Worm (Caenorhabditis elegans): ENCODE data around the gene glb-28.

Gene glb-28

ce11 chrX:15276774-15277173 is 40.3 kb downstream of the glb-28 start:
- TF ChIP-seq K12H6.12 (tag; optimal IDR thresholded peaks at IDR 0.05), result peak; percentile 47
- no peak for TF ChIP-seq ztf-18 (tag; optimal IDR thresholded peaks at IDR 0.05)
- peak; percentile 27 for TF ChIP-seq somi-1 (GFP tag; optimal IDR thresholded peaks at IDR 0.05)
- peak; percentile 3 for TF ChIP-seq tbp1 (GFP tag; optimal IDR thresholded peaks at IDR 0.05)
- TF ChIP-seq ztf-26 (tag; optimal IDR thresholded peaks at IDR 0.05), result peak; percentile 46
- no peak for TF ChIP-seq attf-5 (GFP tag; optimal IDR thresholded peaks at IDR 0.05)
- no peak for TF ChIP-seq F22D6.2 (tag; optimal IDR thresholded peaks at IDR 0.05)
- no peak for TF ChIP-seq ztf-3 (GFP tag; optimal IDR thresholded peaks at IDR 0.05)
- no peak for TF ChIP-seq lsl-1 (GFP tag; optimal IDR thresholded peaks at IDR 0.05)
- TF ChIP-seq ZK185.1 (tag; optimal IDR thresholded peaks at IDR 0.05; ENCODE audit: poor library complexity, severe bottlenecking), result peak; percentile 62
- no peak for TF ChIP-seq let-607 (tag; optimal IDR thresholded peaks at IDR 0.05)
- TF ChIP-seq sea-2 (GFP tag; IDR thresholded peaks at IDR 0.05), result no peak
- no peak for TF ChIP-seq F39B2.1 (GFP tag; IDR thresholded peaks at IDR 0.05)
- TF ChIP-seq pha-4 (tag; optimal IDR thresholded peaks at IDR 0.05), result peak; percentile 24
- TF ChIP-seq ceh-58 (GFP tag; IDR thresholded peaks at IDR 0.05), result no peak
- TF ChIP-seq fkh-3 (tag; optimal IDR thresholded peaks at IDR 0.05), result no peak
- TF ChIP-seq dox-1 (GFP tag; IDR thresholded peaks at IDR 0.05), result 0 out of 2 replicates have a peak, but pooled peaks have one; percentile 11
- no peak for TF ChIP-seq snpc-4 (GFP tag; optimal IDR thresholded peaks at IDR 0.05)
- TF ChIP-seq snpc-4 (tag; optimal IDR thresholded peaks at IDR 0.05), result peak in 2 of 4 experiments; percentile 21 to 31
- peak; percentile 60 for TF ChIP-seq lin-40 (tag; optimal IDR thresholded peaks at IDR 0.05)
- TF ChIP-seq egrh-3 (GFP tag; IDR thresholded peaks at IDR 0.05), result no peak
- TF ChIP-seq zim-3 (tag; optimal IDR thresholded peaks at IDR 0.05), result no peak
- TF ChIP-seq F57A8.1 (GFP tag; optimal IDR thresholded peaks at IDR 0.05), result no peak
- peak; percentile 65; the same call in 1 of the 2 replicates for TF ChIP-seq hmg-1.2 (GFP tag; IDR thresholded peaks at IDR 0.05)
- TF ChIP-seq B0261.1 (tag; optimal IDR thresholded peaks at IDR 0.05), result no peak
- TF ChIP-seq lin-35 (GFP tag; optimal IDR thresholded peaks at IDR 0.05), result peak in 1 of 3 experiments; percentile 57
- TF ChIP-seq ztf-6 (GFP tag; IDR thresholded peaks at IDR 0.05), result no peak
- TF ChIP-seq ceh-27 (GFP tag; optimal IDR thresholded peaks at IDR 0.05), result peak; percentile 33
- TF ChIP-seq mcd-1 (GFP tag; IDR thresholded peaks at IDR 0.05), result 0 out of 2 replicates have a peak, but pooled peaks have one; percentile 26

DNA sequence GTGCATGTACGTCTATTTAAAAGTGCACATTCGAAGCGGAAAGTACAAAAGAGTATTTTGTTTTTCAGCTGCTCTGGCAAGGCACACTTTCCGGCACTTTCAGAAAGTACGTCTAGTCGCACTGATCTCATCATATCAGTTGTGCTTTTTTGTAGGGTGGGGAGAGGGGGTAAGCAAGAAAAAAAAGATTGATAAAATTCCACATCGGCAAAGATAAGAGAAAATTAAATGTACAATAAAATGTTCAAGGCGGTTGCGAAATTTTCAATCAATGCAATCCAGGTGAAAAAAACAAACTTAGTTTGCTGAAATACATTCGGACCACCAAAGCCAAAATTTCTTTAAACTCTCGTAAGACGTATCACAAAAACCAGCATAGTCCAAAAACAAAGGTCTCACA is 40.8 kb downstream of the glb-28 start:
- peak; percentile 86 for TF ChIP-seq cebp-1 (GFP tag; IDR thresholded peaks at IDR 0.05)
- peak; percentile 88 for TF ChIP-seq cebp-1 (tag; optimal IDR thresholded peaks at IDR 0.05)
- peak; percentile 59 for TF ChIP-seq nhr-80 (tag; optimal IDR thresholded peaks at IDR 0.05)
- no peak for TF ChIP-seq ceh-79 (tag; optimal IDR thresholded peaks at IDR 0.05)

DNA sequence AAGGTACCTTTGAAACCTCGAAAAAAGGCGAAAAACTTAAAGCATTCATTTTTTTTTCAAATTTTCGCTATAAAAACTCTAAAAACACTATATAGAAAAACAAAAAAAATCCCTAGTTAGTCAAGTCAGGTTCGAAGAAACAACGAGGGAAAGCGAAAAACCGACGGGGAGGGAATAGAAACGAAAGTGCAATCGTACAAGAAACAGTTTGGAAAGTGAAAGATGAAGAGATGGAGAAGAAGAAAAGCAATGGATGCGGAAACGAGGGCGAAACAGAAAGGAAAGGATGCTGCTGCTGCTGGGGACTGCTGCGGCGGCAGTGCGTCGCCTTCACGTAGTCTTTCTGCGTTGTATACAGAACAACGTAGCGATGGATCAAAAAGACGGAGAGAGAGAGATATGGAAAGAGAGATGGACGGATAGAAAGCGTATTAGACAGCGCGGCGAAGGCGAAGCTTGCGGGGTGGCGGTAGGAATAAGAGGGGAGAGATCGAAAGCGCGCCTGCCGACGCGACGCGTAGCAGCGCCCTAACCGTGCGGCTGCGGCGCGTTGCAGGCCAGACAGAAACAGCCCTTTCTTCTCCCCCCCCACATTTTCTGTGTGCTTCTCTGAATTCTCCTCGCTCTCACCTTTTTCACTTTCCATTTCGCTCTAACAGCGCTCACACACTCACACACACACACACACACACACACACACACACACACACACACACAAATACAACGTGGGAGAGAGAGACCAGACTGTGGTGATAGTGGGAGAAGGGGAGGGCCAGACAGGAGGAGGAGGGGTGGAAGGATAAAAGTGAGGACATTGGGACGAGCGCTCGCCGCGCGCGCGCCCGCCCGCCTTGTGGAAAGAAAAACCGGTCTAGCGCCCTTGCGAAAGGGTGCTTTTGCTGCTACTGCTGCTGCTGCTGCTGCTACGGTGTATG is 42.0 kb downstream of the glb-28 start:
- TF ChIP-seq ceh-58 (GFP tag; IDR thresholded peaks at IDR 0.05), result no peak
- no peak for TF ChIP-seq ama-1 (optimal IDR thresholded peaks at IDR 0.05)
- no peak for TF ChIP-seq ama-1 (GFP tag; optimal IDR thresholded peaks at IDR 0.05)
- TF ChIP-seq T07F8.4 (tag; optimal IDR thresholded peaks at IDR 0.05), result no peak
- no peak for TF ChIP-seq bed-2 (GFP tag; IDR thresholded peaks at IDR 0.05)
- TF ChIP-seq T26A5.8 (tag; optimal IDR thresholded peaks at IDR 0.05), result no peak
- TF ChIP-seq nhr-179 (tag; optimal IDR thresholded peaks at IDR 0.05), result no peak
- TF ChIP-seq ceh-100 (GFP tag; IDR thresholded peaks at IDR 0.05), result no peak
- no peak; the same call in 1 of the 2 replicates for TF ChIP-seq K11D2.4 (GFP tag; IDR thresholded peaks at IDR 0.05)
- TF ChIP-seq sdz-38 (tag; optimal IDR thresholded peaks at IDR 0.05), result no peak
- TF ChIP-seq nhr-120 (GFP tag; IDR thresholded peaks at IDR 0.05), result no peak
- TF ChIP-seq dpff-1 (tag; optimal IDR thresholded peaks at IDR 0.05), result no peak
- TF ChIP-seq tlf-1 (GFP tag; optimal IDR thresholded peaks at IDR 0.05), result no peak
- peak; percentile 41 for TF ChIP-seq nhr-80 (tag; optimal IDR thresholded peaks at IDR 0.05)
- TF ChIP-seq F57A8.1 (GFP tag; optimal IDR thresholded peaks at IDR 0.05), result no peak
- no peak for TF ChIP-seq xnd-1 (tag; optimal IDR thresholded peaks at IDR 0.05)
- TF ChIP-seq nfya-1 (tag; optimal IDR thresholded peaks at IDR 0.05; ENCODE audit: borderline replicate concordance, insufficient read depth), result no peak

Measured in whole organism, young adult.